Worm (Caenorhabditis elegans) whole organism, mixed stage, embryonic: Measurements from ENCODE around the gene asp-18.

Experiments
- bed-3 ChIP-seq: fragments of 200-800 bp; sonication (Bioruptor generic); optimal IDR thresholded peaks from 3 replicates; lab custom pipeline; 2018; ENCODE audit warnings: mild to moderate bottlenecking, missing genetic modification characterization, moderate library complexity, missing compliant biosample characterization
- ces-1 ChIP-seq: fragments of 150-350 bp; optimal IDR thresholded peaks from 2 replicates; lab custom pipeline; 2014; ENCODE audit warnings: missing biosample characterization, missing genetic modification reagents, missing genetic modification characterization
- drap-1 ChIP-seq: fragments of 200-800 bp; sonication (Bioruptor generic); optimal IDR thresholded peaks from 3 replicates; lab custom pipeline; 2018; ENCODE audit warnings: mild to moderate bottlenecking, missing genetic modification characterization, missing compliant biosample characterization
- flh-1 ChIP-seq: fragments of 200-800 bp; sonication (Bioruptor generic); optimal IDR thresholded peaks from 2 replicates; lab custom pipeline; 2018; ENCODE audit warnings: mild to moderate bottlenecking, missing genetic modification characterization, moderate library complexity, missing compliant biosample characterization
- nhr-237 ChIP-seq: fragments of 150-350 bp; optimal IDR thresholded peaks from 2 replicates; lab custom pipeline; 2014; ENCODE audit warnings: missing biosample characterization, missing genetic modification characterization
- snpc-4 ChIP-seq: fragments of 150-350 bp; optimal IDR thresholded peaks from 2 replicates; lab custom pipeline; 2014; ENCODE audit warnings: missing biosample characterization, missing genetic modification characterization
- sptf-1 ChIP-seq: sonication (generic microtip); optimal IDR thresholded peaks from 2 replicates; lab custom pipeline; 2017; ENCODE audit warnings: mild to moderate bottlenecking, missing genetic modification characterization, moderate library complexity, missing compliant biosample characterization
- unc-120 ChIP-seq: sonication (generic microtip); optimal IDR thresholded peaks from 2 replicates; lab custom pipeline; 2017; ENCODE audit warnings: missing genetic modification characterization, missing compliant biosample characterization; ENCODE audit not compliant: poor library complexity, severe bottlenecking

asp-18 gene

DNA sequence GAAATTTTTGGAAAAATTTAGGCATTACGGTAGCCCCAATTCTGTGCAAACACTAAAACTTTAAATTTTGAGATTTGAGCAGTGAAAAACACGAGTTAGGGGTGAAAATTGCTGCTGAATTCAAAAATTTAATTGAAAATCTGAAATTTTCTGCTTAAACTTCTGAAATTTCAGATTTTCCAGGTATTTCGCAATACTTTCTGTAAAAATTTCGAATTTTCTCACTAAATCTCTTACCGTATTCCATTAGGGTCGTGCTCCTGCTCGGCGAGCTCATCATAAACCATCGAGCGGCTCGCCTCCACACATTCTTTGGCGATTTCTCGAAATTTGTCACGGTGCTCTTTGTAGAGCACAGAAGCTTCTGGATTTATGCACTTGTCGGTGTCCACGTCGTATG lies 44.1 kb downstream of the asp-18 start:
- TF ChIP-seq unc-120 (tag; lab: Kevin White, UChicago) (no peak), nhr-237 (no peak), sptf-1 (no peak), snpc-4 (tag; lab: Kevin White, UChicago) (no peak), drap-1 (no peak)
- TF ChIP-seq, all 35 proteins: peak for 0

DNA sequence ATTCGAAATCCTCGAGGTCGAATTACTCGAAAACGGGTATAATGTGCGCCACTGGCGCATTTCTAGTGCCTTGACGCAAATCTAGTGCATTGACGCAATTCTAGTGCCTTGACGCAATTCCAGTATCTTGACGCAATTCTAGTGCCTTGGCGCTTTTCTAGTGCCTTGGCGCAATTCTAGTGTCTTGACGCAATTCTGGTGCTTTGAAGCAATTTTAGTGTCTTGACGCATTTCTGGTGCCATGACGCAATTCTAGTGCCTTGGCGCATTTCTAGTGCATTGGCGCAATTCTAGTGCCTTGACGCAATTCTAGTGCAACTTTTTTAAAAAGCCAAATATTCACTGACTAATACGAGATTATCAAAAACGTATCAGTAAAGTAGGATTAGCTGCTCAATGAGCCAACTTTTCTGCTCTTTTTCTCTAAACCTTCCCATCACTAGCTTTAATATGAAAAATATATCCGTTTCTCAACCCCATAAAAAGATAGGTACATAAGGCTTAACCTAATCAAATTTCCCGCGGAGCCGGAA lies 47.0 kb downstream of the asp-18 start, which contains the start of gene Y69H2.17:
Gene Y69H2.17 (plus strand): TSS at position 483 of the 533 bp plus-strand sequence.
- TF ChIP-seq bed-3 (no peak), flh-1 (GFP tag; lab: Kevin White, UChicago) (no peak), ces-1 (GFP tag; lab: Kevin White, UChicago) (peak; percentile 28)
